Fruit fly (Drosophila melanogaster) whole organism, embryonic: ENCODE measurements around the gene CG32712.

ENCODE experiments used
- Atf-2 ChIP-seq: fragments of 200-800 bp; sonication (Bioruptor generic); optimal IDR thresholded peaks from 2 replicates; lab custom pipeline; 2016; ENCODE audit warnings: missing biosample characterization, missing genetic modification characterization
- CG10565 ChIP-seq: fragments of 200-800 bp; sonication (Bioruptor generic); optimal IDR thresholded peaks from 3 replicates; lab custom pipeline; 2016; ENCODE audit warnings: missing biosample characterization, mild to moderate bottlenecking, missing genetic modification characterization
- CG10979 ChIP-seq: fragments of 200-800 bp; sonication (Bioruptor generic); optimal IDR thresholded peaks from 2 replicates; lab custom pipeline; 2018; ENCODE audit warnings: missing biosample characterization, mild to moderate bottlenecking, missing genetic modification characterization, moderate library complexity
- CG11695 ChIP-seq: fragments of 200-800 bp; sonication (Bioruptor generic); IDR thresholded peaks from 3 replicates; pipeline ENCODE4 v1.3.6; 2022; ENCODE audit warnings: missing biosample characterization, missing genetic modification characterization
- CG12236 ChIP-seq: fragments of 200-800 bp; sonication (Bioruptor generic); optimal IDR thresholded peaks from 2 replicates; lab custom pipeline; 2016; ENCODE audit warnings: missing biosample characterization, missing genetic modification characterization
- CG13894 ChIP-seq: fragments of 200-800 bp; sonication (Bioruptor generic); optimal IDR thresholded peaks from 3 replicates; lab custom pipeline; 2018; ENCODE audit warnings: missing biosample characterization, mild to moderate bottlenecking, missing genetic modification characterization, moderate library complexity
- CG16779 ChIP-seq: fragments of 200-800 bp; sonication (Bioruptor generic); IDR thresholded peaks from 2 replicates; pipeline ENCODE4 v1.3.6; 2022; ENCODE audit warnings: missing biosample characterization, missing genetic modification characterization
- CG17829 ChIP-seq: fragments of 200-800 bp; optimal IDR thresholded peaks from 2 replicates; lab custom pipeline; 2019; ENCODE audit warnings: missing biosample characterization, mild to moderate bottlenecking, missing genetic modification characterization, moderate library complexity
- CG2889 ChIP-seq: fragments of 200-800 bp; sonication (Bioruptor generic); IDR thresholded peaks from 3 replicates; pipeline ENCODE4 v1.3.6; 2022; ENCODE audit warnings: missing biosample characterization, missing genetic modification characterization
- CG31365 ChIP-seq: fragments of 200-800 bp; sonication (Bioruptor generic); optimal IDR thresholded peaks from 2 replicates; lab custom pipeline; 2018; ENCODE audit warnings: missing biosample characterization, mild to moderate bottlenecking, missing genetic modification characterization
- CG32772 ChIP-seq: fragments of 200-800 bp; sonication (Bioruptor generic); IDR thresholded peaks from 2 replicates; pipeline ENCODE4 v1.3.6; 2022; ENCODE audit warnings: missing biosample characterization, missing genetic modification characterization
- CG33213 ChIP-seq: fragments of 200-800 bp; sonication (Bioruptor generic); optimal IDR thresholded peaks from 3 replicates; lab custom pipeline; 2016; ENCODE audit warnings: missing biosample characterization, missing genetic modification characterization
- CG34422 ChIP-seq: fragments of 200-800 bp; sonication (Bioruptor generic); IDR thresholded peaks from 3 replicates; pipeline ENCODE4 v1.3.6; 2022; ENCODE audit warnings: missing biosample characterization, missing genetic modification characterization
- CG3726 ChIP-seq: fragments of 200-800 bp; sonication (Bioruptor generic); IDR thresholded peaks from 3 replicates; pipeline ENCODE4, ENCODE4 v1.3.6; 2022; ENCODE audit warnings: missing biosample characterization, missing genetic modification characterization
- CG4404 ChIP-seq: fragments of 200-800 bp; sonication (Bioruptor generic); IDR thresholded peaks from 2 replicates; pipeline ENCODE4 v1.3.6; 2022; ENCODE audit warnings: missing biosample characterization, missing genetic modification characterization
- CG6689 ChIP-seq: fragments of 200-800 bp; sonication (Bioruptor generic); IDR thresholded peaks from 2 replicates; pipeline ENCODE4 v1.3.6; 2022; ENCODE audit warnings: missing biosample characterization, missing genetic modification characterization
- CG6854 ChIP-seq: fragments of 200-800 bp; sonication (Bioruptor generic); optimal IDR thresholded peaks from 3 replicates; lab custom pipeline; 2017; ENCODE audit warnings: missing biosample characterization, mild to moderate bottlenecking, missing genetic modification characterization
- CG7839 ChIP-seq: fragments of 200-800 bp; sonication (Bioruptor generic); optimal IDR thresholded peaks from 3 replicates; lab custom pipeline; 2018; ENCODE audit warnings: missing biosample characterization, mild to moderate bottlenecking, missing genetic modification characterization, moderate library complexity
- CTCF ChIP-seq: fragments of 200-800 bp; sonication (Bioruptor generic); optimal IDR thresholded peaks from 2 replicates; lab custom pipeline; 2017; ENCODE audit warnings: missing biosample characterization, mild to moderate bottlenecking, missing genetic modification characterization, moderate library complexity
- CrebB ChIP-seq: fragments of 200-800 bp; sonication (Bioruptor generic); optimal IDR thresholded peaks from 3 replicates; lab custom pipeline; 2018; ENCODE audit warnings: missing biosample characterization, mild to moderate bottlenecking, missing genetic modification characterization
- Doc3 ChIP-seq: fragments of 200-800 bp; sonication (Bioruptor generic); IDR thresholded peaks from 3 replicates; pipeline ENCODE4 v1.3.6; 2022; ENCODE audit warnings: missing biosample characterization, missing genetic modification characterization; ENCODE audit not compliant: partially characterized antibody
- Gsc ChIP-seq: fragments of 200-800 bp; sonication (Bioruptor generic); IDR thresholded peaks from 2 replicates; pipeline ENCODE4 v1.3.6; 2022; ENCODE audit warnings: missing biosample characterization, missing genetic modification characterization
- H15 ChIP-seq: fragments of 200-800 bp; sonication (Bioruptor generic); IDR thresholded peaks from 3 replicates; pipeline ENCODE4 v1.3.6; 2022; ENCODE audit warnings: missing biosample characterization, missing genetic modification characterization
- Hr51 ChIP-seq, 2 experiments: fragments of 200-800 bp; sonication (Bioruptor generic); optimal IDR thresholded peaks; 2 replicates in 1 of 2; 3 replicates in 1 of 2; lab custom pipeline; 2016 to 2018; ENCODE audit warnings: missing biosample characterization in 2 of 2, missing genetic modification characterization in 2 of 2, mild to moderate bottlenecking in 1 of 2, moderate library complexity in 1 of 2
- Kr ChIP-seq: fragments of 200-800 bp; sonication (Bioruptor generic); optimal IDR thresholded peaks from 2 replicates; lab custom pipeline; 2017; ENCODE audit warnings: missing biosample characterization, mild to moderate bottlenecking, missing genetic modification characterization
- MTF-1 ChIP-seq: fragments of 200-800 bp; sonication (Bioruptor generic); optimal IDR thresholded peaks from 2 replicates; lab custom pipeline; 2018; ENCODE audit warnings: missing biosample characterization, mild to moderate bottlenecking, missing genetic modification characterization, borderline replicate concordance
- Max ChIP-seq: fragments of 200-800 bp; sonication (Bioruptor generic); optimal IDR thresholded peaks from 2 replicates; lab custom pipeline; 2016; ENCODE audit warnings: missing biosample characterization, mild to moderate bottlenecking, missing genetic modification characterization
- Oaz ChIP-seq: fragments of 200-800 bp; sonication (Bioruptor generic); IDR thresholded peaks from 2 replicates; pipeline ENCODE4 v1.3.6; 2022; ENCODE audit warnings: missing biosample characterization, missing genetic modification characterization
- Poxn ChIP-seq: fragments of 200-800 bp; sonication (Bioruptor generic); IDR thresholded peaks from 2 replicates; pipeline ENCODE4 v1.3.6; 2022; ENCODE audit warnings: missing biosample characterization, missing genetic modification characterization
- Ptx1 ChIP-seq: fragments of 200-800 bp; sonication (Bioruptor generic); IDR thresholded peaks from 2 replicates; pipeline ENCODE4 v1.3.6; 2022; ENCODE audit warnings: missing biosample characterization, missing genetic modification characterization
- Trl ChIP-seq, 3 experiments: fragments of >200 bp in 2 of 3; fragments of 200-800 bp in 1 of 3; sonication (Bioruptor generic) in 1 of 3; optimal IDR thresholded peaks; 2 replicates in 1 of 3; 3 replicates in 2 of 3; lab custom pipeline; 2016 to 2017; ENCODE audit warnings: missing biosample characterization in 1 of 3, missing genetic modification characterization in 1 of 3
- Xrp1 ChIP-seq: fragments of 200-800 bp; sonication (Bioruptor generic); IDR thresholded peaks from 2 replicates; pipeline ENCODE4 v1.3.6; 2022; ENCODE audit warnings: missing biosample characterization, missing genetic modification characterization
- ab ChIP-seq: fragments of 200-800 bp; sonication (Bioruptor generic); optimal IDR thresholded peaks from 2 replicates; lab custom pipeline; 2016; ENCODE audit warnings: missing biosample characterization, missing genetic modification characterization
- ac ChIP-seq: fragments of 200-800 bp; sonication (Bioruptor generic); optimal IDR thresholded peaks from 3 replicates; lab custom pipeline; 2017; ENCODE audit warnings: missing biosample characterization, mild to moderate bottlenecking, missing genetic modification characterization
- az2 ChIP-seq: fragments of 200-800 bp; sonication (Bioruptor generic); optimal IDR thresholded peaks from 3 replicates; lab custom pipeline; 2016; ENCODE audit warnings: missing biosample characterization, missing genetic modification characterization
- br ChIP-seq: fragments of >200 bp; optimal IDR thresholded peaks from 2 replicates; lab custom pipeline; 2017
- cato ChIP-seq: fragments of 200-800 bp; sonication (Bioruptor generic); optimal IDR thresholded peaks from 2 replicates; lab custom pipeline; 2016; ENCODE audit warnings: missing biosample characterization, missing genetic modification characterization, borderline replicate concordance
- caup ChIP-seq: fragments of 200-800 bp; sonication (Bioruptor generic); optimal IDR thresholded peaks from 3 replicates; lab custom pipeline; 2017; ENCODE audit warnings: missing biosample characterization, mild to moderate bottlenecking, missing genetic modification characterization, moderate library complexity; ENCODE audit not compliant: severe bottlenecking
- hbn ChIP-seq: fragments of 200-800 bp; sonication (Bioruptor generic); IDR thresholded peaks from 2 replicates; pipeline ENCODE4 v1.3.6; 2022; ENCODE audit warnings: missing biosample characterization, missing genetic modification characterization; ENCODE audit not compliant: partially characterized antibody
- hkb ChIP-seq, 2 experiments: fragments of 200-800 bp in 1 of 2; fragments of >200 bp in 1 of 2; sonication (Bioruptor generic) in 1 of 2; IDR thresholded peaks in 1 of 2; optimal IDR thresholded peaks in 1 of 2; 2 replicates each; pipeline versions ENCODE4 v1.3.6 to Lab custom; 2017 to 2022; ENCODE audit warnings: missing biosample characterization in 1 of 2, missing genetic modification characterization in 1 of 2
- lola ChIP-seq, 3 experiments: fragments of >200 bp in 2 of 3; fragments of 200-800 bp in 1 of 3; sonication (Bioruptor generic) in 1 of 3; optimal IDR thresholded peaks; 2 replicates each; lab custom pipeline; 2017 to 2019; ENCODE audit warnings: missing biosample characterization in 3 of 3, missing genetic modification characterization in 3 of 3, mild to moderate bottlenecking in 1 of 3, moderate library complexity in 1 of 3
- nerfin-2 ChIP-seq: fragments of 200-800 bp; sonication (Bioruptor generic); IDR thresholded peaks from 2 replicates; pipeline ENCODE4 v1.3.6; 2022; ENCODE audit warnings: missing biosample characterization, missing genetic modification characterization; ENCODE audit not compliant: partially characterized antibody
- nom ChIP-seq: fragments of 200-800 bp; sonication (Bioruptor generic); optimal IDR thresholded peaks from 2 replicates; lab custom pipeline; 2017; ENCODE audit warnings: missing biosample characterization, missing genetic modification characterization, mild to moderate bottlenecking, moderate library complexity, missing genetic modification reagents
- ro ChIP-seq: fragments of 200-800 bp; sonication (Bioruptor generic); IDR thresholded peaks from 2 replicates; pipeline ENCODE4 v1.3.6; 2022; ENCODE audit warnings: missing biosample characterization, missing genetic modification characterization
- sd ChIP-seq: fragments of 200-800 bp; sonication (Bioruptor generic); optimal IDR thresholded peaks from 3 replicates; lab custom pipeline; 2018; ENCODE audit warnings: missing biosample characterization, mild to moderate bottlenecking, missing genetic modification characterization, moderate library complexity
- sisA ChIP-seq: fragments of 200-800 bp; sonication (Bioruptor generic); IDR thresholded peaks from 2 replicates; pipeline ENCODE4 v1.3.6; 2022; ENCODE audit warnings: missing biosample characterization, missing genetic modification characterization
- sr ChIP-seq: fragments of 200-800 bp; sonication (Bioruptor generic); IDR thresholded peaks from 3 replicates; pipeline ENCODE4 v1.3.6; 2022; ENCODE audit warnings: missing biosample characterization, missing genetic modification characterization
- trh ChIP-seq: fragments of 200-800 bp; sonication (Bioruptor generic); optimal IDR thresholded peaks from 2 replicates; lab custom pipeline; 2016; ENCODE audit warnings: missing biosample characterization, missing genetic modification characterization
- tx ChIP-seq: fragments of 200-800 bp; sonication (Bioruptor generic); optimal IDR thresholded peaks from 2 replicates; lab custom pipeline; 2016; ENCODE audit warnings: missing biosample characterization, missing genetic modification characterization
- zf30C ChIP-seq: fragments of 200-800 bp; sonication (Bioruptor generic); optimal IDR thresholded peaks from 3 replicates; lab custom pipeline; 2018; ENCODE audit warnings: missing biosample characterization, mild to moderate bottlenecking, missing genetic modification characterization

CG32712 gene

DNA sequence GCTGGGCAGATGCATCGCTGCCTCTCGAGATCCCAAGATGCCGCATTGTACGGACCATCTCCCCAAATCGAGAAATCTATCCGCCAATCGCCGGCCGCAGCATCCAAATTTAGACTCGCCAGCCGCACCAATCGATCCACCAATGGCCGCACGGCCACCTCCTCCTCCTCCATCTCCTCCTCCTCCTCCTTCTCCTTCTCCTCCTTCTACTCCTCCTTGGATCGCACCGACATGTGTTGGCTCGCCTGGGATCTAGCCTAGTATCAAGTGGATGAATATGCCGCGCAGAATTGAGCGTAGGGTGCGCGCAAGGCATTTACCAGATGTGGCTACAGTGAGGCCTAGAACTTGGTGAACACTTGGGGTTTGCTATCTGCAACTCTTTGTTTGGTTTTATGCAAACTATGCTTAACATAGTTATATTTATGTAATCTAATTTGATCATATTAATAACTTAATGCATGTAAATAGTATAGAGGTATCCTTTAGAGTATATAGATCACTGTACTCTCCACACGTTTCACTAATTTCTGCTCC lies 21.5 kb upstream of the CG32712 start, which contains the start of gene org-1 (continued):
- TF ChIP-seq lola (GFP tag; optimal IDR thresholded peaks at IDR 0.05; lab: Kevin White, UChicago): peak in 1 of 3 experiments; percentile 95
- peak; percentile 79 to 92 for TF ChIP-seq Hr51 (GFP tag; optimal IDR thresholded peaks at IDR 0.05; lab: Kevin White, UChicago)
- TF ChIP-seq CTCF (GFP tag; lab: Kevin White, UChicago): peak; percentile 58
- no peak for TF ChIP-seq Trl (optimal IDR thresholded peaks at IDR 0.05; lab: Kevin White, UChicago)
- peak; percentile 76 for TF ChIP-seq Trl (GFP tag; optimal IDR thresholded peaks at IDR 0.05; lab: Kevin White, UChicago)
- TF ChIP-seq hbn (GFP tag; lab: Robert Waterston, UW): no peak
- TF ChIP-seq CG13894: peak; percentile 68
- TF ChIP-seq ab (GFP tag; lab: Kevin White, UChicago): peak; percentile 73
- peak; percentile 94 for TF ChIP-seq CG2889 (GFP tag; lab: Robert Waterston, UW)
- TF ChIP-seq Atf-2: peak; percentile 80
- peak; percentile 98 for TF ChIP-seq CG4404 (GFP tag; lab: Robert Waterston, UW)
- peak; percentile 96 for TF ChIP-seq CG7839 (tag; lab: Kevin White, UChicago)
- no peak for TF ChIP-seq zf30C (GFP tag; lab: Kevin White, UChicago)
- TF ChIP-seq CG6689 (GFP tag; lab: Robert Waterston, UW): peak; percentile 98
- peak; percentile 81 for TF ChIP-seq trh
- peak; percentile 50 for TF ChIP-seq CG12236 (GFP tag; lab: Kevin White, UChicago)
- peak; percentile 97 for TF ChIP-seq CG17829 (tag; lab: Kevin White, UChicago)
- TF ChIP-seq CG34422 (GFP tag; lab: Robert Waterston, UW): peak; percentile 99
- peak; percentile 95 for TF ChIP-seq Oaz (GFP tag; lab: Robert Waterston, UW)
- peak; percentile 72 for TF ChIP-seq tx (GFP tag; lab: Kevin White, UChicago)
- TF ChIP-seq ac: peak; percentile 93
- TF ChIP-seq sr (GFP tag; lab: Robert Waterston, UW): peak; percentile 74; the same call in 2 of the 3 replicates
- TF ChIP-seq sisA (GFP tag; lab: Robert Waterston, UW): peak; percentile 98
- TF ChIP-seq Doc3: no peak
- TF ChIP-seq H15 (GFP tag; lab: Robert Waterston, UW): peak; percentile 97
- peak; percentile 91 for TF ChIP-seq MTF-1
- TF ChIP-seq hkb (optimal IDR thresholded peaks at IDR 0.05; lab: Kevin White, UChicago): no peak
- peak; percentile 97 for TF ChIP-seq hkb (GFP tag; IDR thresholded peaks at IDR 0.05; lab: Robert Waterston, UW)
- peak; percentile 99 for TF ChIP-seq Ptx1
- TF ChIP-seq CG11695 (GFP tag; lab: Robert Waterston, UW): peak; percentile 95
- no peak for TF ChIP-seq nerfin-2
- TF ChIP-seq CrebB (tag; lab: Kevin White, UChicago): peak; percentile 90
- TF ChIP-seq sd (tag; lab: Kevin White, UChicago): peak; percentile 72
- peak; percentile 48 for TF ChIP-seq Kr (GFP tag; lab: Kevin White, UChicago)
- peak; percentile 98 for TF ChIP-seq CG32772
- peak; percentile 95 for TF ChIP-seq az2 (GFP tag; lab: Kevin White, UChicago)
- TF ChIP-seq cato (GFP tag; lab: Kevin White, UChicago): peak; percentile 84
- TF ChIP-seq caup (GFP tag; lab: Kevin White, UChicago): peak; percentile 89
- peak; percentile 97 for TF ChIP-seq Gsc (GFP tag; lab: Robert Waterston, UW)
- TF ChIP-seq CG33213 (GFP tag; lab: Kevin White, UChicago): peak; percentile 64
- peak; percentile 57 for TF ChIP-seq CG10565 (GFP tag; lab: Kevin White, UChicago)
- peak; percentile 82 for TF ChIP-seq CG6854 (GFP tag; lab: Kevin White, UChicago)
- TF ChIP-seq br (lab: Kevin White, UChicago): no peak
- TF ChIP-seq Xrp1: peak; percentile 98
- TF ChIP-seq CG16779 (GFP tag; lab: Robert Waterston, UW): peak; percentile 82
- TF ChIP-seq CG10979 (tag; lab: Kevin White, UChicago): peak; percentile 97
- TF ChIP-seq nom (GFP tag; lab: Kevin White, UChicago): peak; percentile 84
- TF ChIP-seq CG31365 (tag; lab: Kevin White, UChicago): peak; percentile 76
- peak; percentile 96 for TF ChIP-seq CG3726 (GFP tag; lab: Robert Waterston, UW)
- TF ChIP-seq Max (GFP tag; lab: Kevin White, UChicago): peak; percentile 80
- peak; percentile 84 for TF ChIP-seq Poxn (GFP tag; lab: Robert Waterston, UW)
- TF ChIP-seq ro (GFP tag; lab: Robert Waterston, UW): peak; percentile 94
